Comparison of ENCODE assay signal across 5 worm cellular contexts in the genomic region with DNA sequence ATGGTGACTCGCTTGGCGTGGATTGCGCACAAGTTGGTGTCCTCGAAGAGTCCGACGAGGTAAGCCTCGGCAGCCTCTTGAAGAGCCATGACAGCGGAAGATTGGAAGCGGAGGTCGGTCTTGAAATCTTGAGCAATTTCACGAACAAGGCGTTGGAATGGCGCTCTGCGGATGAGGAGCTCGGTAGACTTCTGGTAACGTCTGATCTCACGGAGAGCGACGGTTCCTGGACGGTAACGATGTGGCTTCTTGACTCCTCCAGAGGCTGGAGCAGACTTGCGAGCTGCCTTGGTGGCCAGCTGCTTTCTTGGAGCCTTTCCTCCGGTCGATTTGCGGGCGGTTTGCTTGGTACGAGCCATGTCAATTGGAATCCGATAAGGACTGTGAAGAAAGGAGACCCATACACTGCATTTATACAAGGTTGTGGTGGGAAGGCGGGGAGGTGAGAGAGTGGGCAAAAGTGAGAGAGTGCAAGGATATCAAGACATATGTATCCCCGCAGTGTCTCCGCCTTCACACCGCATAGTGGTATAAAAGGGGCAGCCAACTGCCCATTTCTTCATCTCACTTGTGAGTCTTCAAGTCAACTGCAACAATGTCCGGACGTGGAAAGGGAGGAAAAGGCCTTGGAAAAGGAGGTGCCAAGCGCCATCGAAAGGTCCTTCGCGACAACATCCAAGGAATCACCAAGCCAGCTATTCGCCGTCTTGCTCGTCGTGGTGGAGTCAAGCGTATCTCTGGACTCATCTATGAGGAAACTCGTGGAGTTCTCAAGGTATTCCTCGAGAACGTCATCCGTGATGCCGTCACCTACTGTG.
A peak's percentile ranks its signal among the peaks of the same experiment; 100 is the strongest.
TF ChIP-seq lines count a peak whose summit lies in the region.

A gene (minus strand): TSS at position 359 of the 818 bp plus-strand sequence.
A gene (plus strand): TSS at position 596 of the 818 bp plus-strand sequence.

TF ChIP-seq in whole organism, L1 larva, 84 proteins besides CTCF, POLR2A, EP300 and RAD21:
- peak; percentile 11 for TF ChIP-seq nhr-47 (tag; optimal IDR thresholded peaks at IDR 0.05; lab: Kevin White, UChicago)
- peak; percentile 74 for TF ChIP-seq nhr-85 (tag; lab: Kevin White, UChicago)
- peak in 1 of 2 experiments; percentile 63 for TF ChIP-seq ztf-11 (tag; optimal IDR thresholded peaks at IDR 0.05; lab: Kevin White, UChicago)
- TF ChIP-seq lin-14 (GFP tag; optimal IDR thresholded peaks at IDR 0.05; lab: Kevin White, UChicago): peak; percentile 11

TF ChIP-seq in whole organism, L3 larva, 47 proteins besides CTCF, POLR2A, EP300 and RAD21:
- TF ChIP-seq nhr-25 (tag; optimal IDR thresholded peaks at IDR 0.05; lab: Kevin White, UChicago): peak; percentile 34

TF ChIP-seq in whole organism, early embryonic, 17 proteins besides CTCF, POLR2A, EP300 and RAD21:
- TF ChIP-seq flt-1 (GFP tag; IDR thresholded peaks at IDR 0.05; lab: Robert Waterston, UW) (peak; percentile 43), pes-1 (GFP tag; IDR thresholded peaks at IDR 0.05; lab: Robert Waterston, UW) (peak; percentile 73), sea-1 (GFP tag; conservative IDR thresholded peaks at IDR 0.05; lab: Robert Waterston, UW) (peak; percentile 47; the same call in 1 of the 2 replicates), aly-1 (tag; optimal IDR thresholded peaks at IDR 0.05; lab: Kevin White, UChicago) (peak; percentile 61), tbx-11 (GFP tag; IDR thresholded peaks at IDR 0.05; lab: Robert Waterston, UW) (peak; percentile 49; the same call in 1 of the 2 replicates), ama-1 (optimal IDR thresholded peaks at IDR 0.05; lab: Kevin White, UChicago) (peak; percentile 95)

TF ChIP-seq in whole organism, midembryonic, 9 proteins besides CTCF, POLR2A, EP300 and RAD21:
- TF ChIP-seq ztf-23 (GFP tag; IDR thresholded peaks at IDR 0.05; lab: Robert Waterston, UW) (0 out of 2 replicates have a peak, but pooled peaks have one; percentile 35), klf-2 (GFP tag; conservative IDR thresholded peaks at IDR 0.05; lab: Robert Waterston, UW) (0 out of 2 replicates have a peak, but pooled peaks have one; percentile 3), flt-1 (GFP tag; IDR thresholded peaks at IDR 0.05; lab: Robert Waterston, UW) (peak; percentile 81)

TF ChIP-seq in whole organism, young adult, 124 proteins besides CTCF, POLR2A, EP300 and RAD21:
- 0 out of 2 replicates have a peak, but pooled peaks have one; percentile 35 for TF ChIP-seq hsf-1 (GFP tag; IDR thresholded peaks at IDR 0.05; lab: Robert Waterston, UW)
- peak; percentile 63; the same call in 1 of the 2 replicates for TF ChIP-seq egrh-3 (GFP tag; IDR thresholded peaks at IDR 0.05; lab: Robert Waterston, UW)
- TF ChIP-seq nfyb-1 (GFP tag; IDR thresholded peaks at IDR 0.05; lab: Robert Waterston, UW): 0 out of 2 replicates have a peak, but pooled peaks have one; percentile 9
- TF ChIP-seq zfh-2 (GFP tag; conservative IDR thresholded peaks at IDR 0.05; lab: Robert Waterston, UW): peak; percentile 58; the same call in 1 of the 2 replicates
TF ChIP-seq in whole organism, young adult: peak in this region for 4; not testable (repeated sequence) for 120.
